Worm (Caenorhabditis elegans): ENCODE measurements around the gene dcap-1.

DNA sequence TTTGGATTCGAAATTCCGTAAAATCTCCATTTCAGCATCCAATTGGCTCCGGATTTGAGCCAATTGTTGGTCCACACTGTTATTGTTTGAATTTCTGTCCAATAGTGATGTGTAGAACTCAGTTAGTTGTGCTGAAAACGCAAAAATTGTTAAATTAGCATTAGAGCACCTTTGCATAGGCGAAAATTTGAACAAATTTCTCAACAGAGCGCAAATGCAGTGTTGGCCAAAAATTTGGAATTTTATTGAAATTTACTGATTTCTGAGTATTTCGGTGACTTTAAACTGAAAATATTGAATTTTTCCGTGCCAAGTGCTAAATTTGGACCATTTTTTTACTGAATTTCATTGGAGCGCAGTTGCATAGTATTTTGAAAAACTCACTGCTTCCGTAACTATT lies 14.1 kb downstream of the dcap-1 start:
- TF ChIP-seq unc-62 (GFP tag; optimal IDR thresholded peaks at IDR 0.05) (no peak), ceh-82 (tag; optimal IDR thresholded peaks at IDR 0.05) (no peak), nhr-237 (tag; optimal IDR thresholded peaks at IDR 0.05) (no peak), lin-39 (tag; optimal IDR thresholded peaks at IDR 0.05) (no peak), nfya-1 (tag; optimal IDR thresholded peaks at IDR 0.05; ENCODE audit: insufficient read depth) (no peak), ZK546.5 (tag; optimal IDR thresholded peaks at IDR 0.05) (no peak), lin-15B (tag; optimal IDR thresholded peaks at IDR 0.05) (no peak), nhr-11 (tag; optimal IDR thresholded peaks at IDR 0.05) (no peak), elt-2 (tag; optimal IDR thresholded peaks at IDR 0.05) (no peak), pha-4 (tag; optimal IDR thresholded peaks at IDR 0.05) (no peak), tbx-2 (tag; optimal IDR thresholded peaks at IDR 0.05) (no peak), R02D3.7 (tag; optimal IDR thresholded peaks at IDR 0.05) (no peak), jun-1 (tag; optimal IDR thresholded peaks at IDR 0.05) (no peak), ceh-9 (tag; optimal IDR thresholded peaks at IDR 0.05) (no peak)

Data from whole organism, L3 larva.